Worm (Caenorhabditis elegans): Measurements from ENCODE around the gene Y51H4A.6.

DNA sequence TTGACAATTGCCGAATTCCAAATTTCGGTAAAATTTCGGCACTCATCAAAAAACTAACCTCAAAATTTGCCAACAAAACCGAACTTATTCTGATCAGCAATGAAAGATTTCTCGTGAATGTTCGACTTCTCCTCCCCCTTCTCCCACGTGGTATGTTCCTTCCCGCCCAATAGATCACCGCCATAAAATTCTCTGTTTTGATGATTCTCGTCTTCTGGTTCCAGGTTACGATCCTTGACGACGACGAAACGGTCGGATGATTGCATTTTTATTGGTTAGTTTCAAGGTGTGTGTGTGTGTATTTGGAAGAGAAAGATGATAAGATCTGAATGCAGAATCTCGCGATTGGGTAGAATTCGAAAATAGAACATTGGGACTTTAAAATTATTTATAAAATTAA lies 9.2 kb downstream of the Y51H4A.6 start, which contains the start of gene uroc-1:
- TF ChIP-seq ama-1 (optimal IDR thresholded peaks at IDR 0.05) (no peak), scrt-1 (GFP tag; IDR thresholded peaks at IDR 0.05) (no peak), sea-1 (GFP tag; conservative IDR thresholded peaks at IDR 0.05) (no peak), ceh-36 (tag; optimal IDR thresholded peaks at IDR 0.05) (no peak), ets-7 (tag; optimal IDR thresholded peaks at IDR 0.05) (no peak), ceh-13 (GFP tag; optimal IDR thresholded peaks at IDR 0.05) (no peak), B0310.2 (tag; optimal IDR thresholded peaks at IDR 0.05) (no peak), tra-4 (tag; optimal IDR thresholded peaks at IDR 0.05) (no peak)
